Worm (Caenorhabditis elegans) whole organism, L1 larva: ENCODE data around the gene prmt-5.

Experiments used
- C16A3.4 ChIP-seq: fragments of 150-350 bp; optimal IDR thresholded peaks from 2 replicates; lab custom pipeline; 2014; ENCODE audit warnings: missing biosample characterization, missing genetic modification characterization
- F16B12.6 ChIP-seq: fragments of 150-350 bp; optimal IDR thresholded peaks from 2 replicates; lab custom pipeline; 2014; ENCODE audit warnings: missing biosample characterization, missing genetic modification characterization
- aly-2 ChIP-seq: fragments of 150-350 bp; optimal IDR thresholded peaks from 2 replicates; lab custom pipeline; 2014; ENCODE audit warnings: missing biosample characterization, missing genetic modification characterization
- ama-1 ChIP-seq: fragments of 150-350 bp; optimal IDR thresholded peaks from 2 replicates; lab custom pipeline; 2014
- ceh-8 ChIP-seq: fragments of 200-800 bp; sonication (Bioruptor generic); optimal IDR thresholded peaks from 2 replicates; lab custom pipeline; 2018; ENCODE audit warnings: mild to moderate bottlenecking, missing genetic modification characterization, moderate library complexity, missing compliant biosample characterization
- ceh-82 ChIP-seq, 3 experiments: fragments of 150-350 bp in 1 of 3; sonication (generic microtip) in 2 of 3; optimal IDR thresholded peaks; 2 replicates each; lab custom pipeline; 2014 to 2017; ENCODE audit warnings: missing biosample characterization in 3 of 3, missing genetic modification characterization in 3 of 3
- ceh-88 ChIP-seq: fragments of 200-800 bp; sonication (Bioruptor generic); IDR thresholded peaks from 2 replicates; pipeline ENCODE4 v1.3.6; 2022; ENCODE audit warnings: missing genetic modification characterization, missing compliant biosample characterization
- ceh-90 ChIP-seq: sonication (generic microtip); optimal IDR thresholded peaks from 2 replicates; lab custom pipeline; 2016; ENCODE audit warnings: missing genetic modification characterization, missing compliant biosample characterization
- efl-1 ChIP-seq, 4 experiments: fragments of 150-350 bp; optimal IDR thresholded peaks in 3 of 4; peaks in 1 of 4; 1 replicate in 1 of 4; 2 replicates in 3 of 4; lab custom pipeline; 2014; ENCODE audit warnings: missing biosample characterization in 2 of 4, missing genetic modification characterization in 2 of 4, missing genetic modification reagents in 2 of 4
- egl-13 ChIP-seq: sonication (generic microtip); optimal IDR thresholded peaks from 2 replicates; lab custom pipeline; 2016; ENCODE audit warnings: missing genotype, missing genetic modification reagents, missing genetic modification characterization, missing compliant biosample characterization
- egl-27 ChIP-seq, 2 experiments: fragments of 150-350 bp in 1 of 2; sonication (generic microtip); optimal IDR thresholded peaks; 3 replicates each; lab custom pipeline; 2017 to 2018; ENCODE audit warnings: missing biosample characterization in 2 of 2, missing genetic modification characterization in 2 of 2, missing genetic modification reagents in 2 of 2
- elt-2 ChIP-seq: sonication (generic microtip); optimal IDR thresholded peaks from 2 replicates; lab custom pipeline; 2016; ENCODE audit warnings: missing genetic modification characterization, mild to moderate bottlenecking, inconsistent platforms, missing compliant biosample characterization, missing genetic modification reagents
- elt-3 ChIP-seq, 6 experiments: fragments of 150-350 bp in 1 of 6; sonication (generic microtip); optimal IDR thresholded peaks; 2 replicates each; lab custom pipeline; 2017 to 2018; ENCODE audit warnings: missing biosample characterization in 6 of 6, missing genetic modification characterization in 6 of 6, inconsistent platforms in 1 of 6
- ets-5 ChIP-seq: fragments of 200-800 bp; sonication (Bioruptor generic); IDR thresholded peaks from 2 replicates; pipeline ENCODE4 v1.3.6; 2022; ENCODE audit warnings: missing genetic modification characterization, missing compliant biosample characterization
- fkh-4 ChIP-seq: sonication (generic microtip); optimal IDR thresholded peaks from 2 replicates; lab custom pipeline; 2016; ENCODE audit warnings: missing compliant biosample characterization, missing genetic modification characterization, borderline replicate concordance
- fos-1 ChIP-seq: fragments of 150-350 bp; optimal IDR thresholded peaks from 2 replicates; lab custom pipeline; 2014; ENCODE audit warnings: missing biosample characterization, missing genetic modification characterization
- grh-1 ChIP-seq: fragments of 200-800 bp; sonication (Bioruptor generic); IDR thresholded peaks from 2 replicates; pipeline ENCODE4 v1.3.6; 2022; ENCODE audit warnings: missing genetic modification reagents, missing genetic modification characterization, missing compliant biosample characterization
- hlh-17 ChIP-seq: fragments of 200-800 bp; sonication (Bioruptor generic); optimal IDR thresholded peaks from 2 replicates; lab custom pipeline; 2018; ENCODE audit warnings: missing genetic modification characterization, mild to moderate bottlenecking, missing compliant biosample characterization, moderate library complexity, borderline replicate concordance
- hpl-2 ChIP-seq: fragments of 150-350 bp; optimal IDR thresholded peaks from 2 replicates; lab custom pipeline; 2014; ENCODE audit warnings: missing biosample characterization, missing genetic modification reagents, missing genetic modification characterization
- irx-1 ChIP-seq: sonication (generic microtip); optimal IDR thresholded peaks from 2 replicates; lab custom pipeline; 2016; ENCODE audit warnings: missing genetic modification characterization, missing compliant biosample characterization
- isw-1 ChIP-seq: fragments of 200-800 bp; sonication (Bioruptor generic); IDR thresholded peaks from 2 replicates; pipeline ENCODE4 v1.3.6; 2022; ENCODE audit warnings: missing genetic modification characterization, missing compliant biosample characterization
- lin-13 ChIP-seq: fragments of 150-350 bp; optimal IDR thresholded peaks from 2 replicates; lab custom pipeline; 2014; ENCODE audit warnings: missing biosample characterization, missing genetic modification reagents, missing genetic modification characterization
- lin-14 ChIP-seq: fragments of 200-800 bp; sonication (Bioruptor generic); optimal IDR thresholded peaks from 2 replicates; lab custom pipeline; 2018; ENCODE audit warnings: mild to moderate bottlenecking, missing genetic modification characterization, moderate library complexity, missing compliant biosample characterization
- lin-35 ChIP-seq, 2 experiments: fragments of 150-350 bp; optimal IDR thresholded peaks; 2 replicates each; lab custom pipeline; 2014; ENCODE audit warnings: missing biosample characterization in 2 of 2, missing genetic modification characterization in 2 of 2, missing genetic modification reagents in 2 of 2
- lin-39 ChIP-seq: fragments of 150-350 bp; optimal IDR thresholded peaks from 2 replicates; lab custom pipeline; 2014; ENCODE audit warnings: missing biosample characterization, missing genetic modification reagents, missing genetic modification characterization
- mab-9 ChIP-seq: fragments of 200-800 bp; sonication (Bioruptor generic); IDR thresholded peaks from 2 replicates; pipeline ENCODE4 v1.3.6; 2022; ENCODE audit warnings: missing genetic modification reagents, missing genetic modification characterization, missing compliant biosample characterization
- mdl-1 ChIP-seq, 2 experiments: fragments of 150-350 bp; optimal IDR thresholded peaks; 2 replicates each; lab custom pipeline; 2014 to 2017; ENCODE audit warnings: missing biosample characterization in 2 of 2, missing genetic modification characterization in 2 of 2, inconsistent platforms in 1 of 2
- nhr-19 ChIP-seq: fragments of 200-800 bp; sonication (Bioruptor generic); conservative IDR thresholded peaks from 2 replicates; pipeline ENCODE4 v1.3.6; 2022; ENCODE audit warnings: missing genetic modification characterization, missing compliant biosample characterization
- nhr-20 ChIP-seq: sonication (generic microtip); optimal IDR thresholded peaks from 2 replicates; lab custom pipeline; 2016; ENCODE audit warnings: mild to moderate bottlenecking, missing genetic modification characterization, missing compliant biosample characterization
- nhr-237 ChIP-seq: fragments of 150-350 bp; optimal IDR thresholded peaks from 2 replicates; lab custom pipeline; 2014; ENCODE audit warnings: missing biosample characterization, missing genetic modification characterization
- nhr-28 ChIP-seq: fragments of 150-350 bp; optimal IDR thresholded peaks from 2 replicates; lab custom pipeline; 2014; ENCODE audit warnings: missing biosample characterization, missing genetic modification characterization
- nhr-76 ChIP-seq: sonication (generic microtip); optimal IDR thresholded peaks from 2 replicates; lab custom pipeline; 2017; ENCODE audit warnings: missing biosample characterization, missing genetic modification characterization
- nhr-77 ChIP-seq: fragments of 150-350 bp; optimal IDR thresholded peaks from 2 replicates; lab custom pipeline; 2014; ENCODE audit warnings: missing biosample characterization, missing genetic modification characterization
- nhr-85 ChIP-seq: sonication (generic microtip); peaks from one replicate; lab custom pipeline; 2016; ENCODE audit warnings: missing genetic modification characterization, inconsistent platforms, missing compliant biosample characterization
- nhr-90 ChIP-seq: sonication (generic microtip); optimal IDR thresholded peaks from 2 replicates; lab custom pipeline; 2016; ENCODE audit warnings: mild to moderate bottlenecking, missing genetic modification characterization, missing compliant biosample characterization; ENCODE audit not compliant: poor library complexity
- pqm-1 ChIP-seq: sonication (generic microtip); optimal IDR thresholded peaks from 3 replicates; lab custom pipeline; 2017; ENCODE audit warnings: missing biosample characterization, missing genetic modification characterization
- rnt-1 ChIP-seq: sonication (generic microtip); optimal IDR thresholded peaks from 2 replicates; lab custom pipeline; 2016; ENCODE audit warnings: mild to moderate bottlenecking, missing genetic modification characterization, moderate library complexity, missing compliant biosample characterization
- skn-1 ChIP-seq: fragments of 150-350 bp; optimal IDR thresholded peaks from 2 replicates; lab custom pipeline; 2014; ENCODE audit warnings: missing biosample characterization, missing genetic modification characterization
- snpc-4 ChIP-seq: fragments of 150-350 bp; optimal IDR thresholded peaks from 2 replicates; lab custom pipeline; 2014; ENCODE audit warnings: missing biosample characterization, missing genetic modification characterization
- snu-23 ChIP-seq: sonication (generic microtip); optimal IDR thresholded peaks from 2 replicates; lab custom pipeline; 2016; ENCODE audit warnings: missing genetic modification characterization, missing compliant biosample characterization
- sptf-1 ChIP-seq: fragments of 150-350 bp; optimal IDR thresholded peaks from 2 replicates; lab custom pipeline; 2014; ENCODE audit warnings: missing biosample characterization, missing genetic modification characterization
- tbx-2 ChIP-seq: sonication (generic microtip); optimal IDR thresholded peaks from 2 replicates; lab custom pipeline; 2016; ENCODE audit warnings: missing genetic modification characterization, missing compliant biosample characterization
- unc-30 ChIP-seq: sonication (generic microtip); optimal IDR thresholded peaks from 2 replicates; lab custom pipeline; 2017; ENCODE audit warnings: missing biosample characterization, missing genetic modification characterization
- unc-62 ChIP-seq: fragments of 150-350 bp; optimal IDR thresholded peaks from 2 replicates; lab custom pipeline; 2014; ENCODE audit warnings: missing biosample characterization, missing genetic modification reagents, missing genetic modification characterization
- unc-86 ChIP-seq: sonication (generic microtip); optimal IDR thresholded peaks from 2 replicates; lab custom pipeline; 2016; ENCODE audit warnings: missing genetic modification characterization, missing compliant biosample characterization
- unc-98 ChIP-seq: fragments of 200-800 bp; sonication (Bioruptor generic); IDR thresholded peaks from 2 replicates; pipeline ENCODE4 v1.3.6; 2022; ENCODE audit warnings: missing genetic modification characterization, missing compliant biosample characterization
- vab-15 ChIP-seq: sonication (generic microtip); optimal IDR thresholded peaks from 2 replicates; lab custom pipeline; 2017; ENCODE audit warnings: missing genotype, mild to moderate bottlenecking, missing genetic modification characterization, missing compliant biosample characterization
- xbp-1 ChIP-seq: sonication (generic microtip); optimal IDR thresholded peaks from 2 replicates; lab custom pipeline; 2016; ENCODE audit warnings: missing genetic modification characterization, missing compliant biosample characterization
- zag-1 ChIP-seq: fragments of 150-350 bp; optimal IDR thresholded peaks from 2 replicates; lab custom pipeline; 2014; ENCODE audit warnings: missing biosample characterization, missing genetic modification characterization
- zip-4 ChIP-seq: fragments of 200-800 bp; sonication (Bioruptor generic); optimal IDR thresholded peaks from 2 replicates; lab custom pipeline; 2018; ENCODE audit warnings: mild to moderate bottlenecking, missing genetic modification characterization, moderate library complexity, missing compliant biosample characterization
- ztf-4 ChIP-seq: fragments of 150-350 bp; optimal IDR thresholded peaks from 2 replicates; lab custom pipeline; 2014; ENCODE audit warnings: missing biosample characterization, missing genetic modification characterization

The prmt-5 gene

ce11 chrIII:5201267-5201666, 29.1 kb upstream of the prmt-5 start (continued):
- no peak for TF ChIP-seq ama-1 (lab: Kevin White, UChicago)
- TF ChIP-seq C16A3.4: peak; percentile 3
- no peak for TF ChIP-seq unc-98
- no peak for TF ChIP-seq hlh-17 (GFP tag; lab: Kevin White, UChicago)
- TF ChIP-seq lin-14 (GFP tag; lab: Kevin White, UChicago): peak; percentile 48
- no peak for TF ChIP-seq ztf-4 (tag; lab: Kevin White, UChicago)
- TF ChIP-seq nhr-85 (tag; lab: Kevin White, UChicago): peak; percentile 72
- TF ChIP-seq isw-1: no peak
- TF ChIP-seq ceh-88: no peak
- no peak for TF ChIP-seq mdl-1 (tag; optimal IDR thresholded peaks at IDR 0.05; lab: Kevin White, UChicago)
- no peak for TF ChIP-seq unc-30 (tag; lab: Kevin White, UChicago)

- TF ChIP-seq mdl-1 (tag; optimal IDR thresholded peaks at IDR 0.05; lab: Kevin White, UChicago) (peak in 1 of 2 experiments; percentile 3), aly-2 (no peak), egl-27 (tag; optimal IDR thresholded peaks at IDR 0.05; lab: Kevin White, UChicago) (no peak), zip-4 (GFP tag; lab: Kevin White, UChicago) (no peak), isw-1 (no peak), irx-1 (tag; lab: Kevin White, UChicago) (no peak), lin-13 (peak; percentile 12), skn-1 (no peak), snpc-4 (tag; lab: Kevin White, UChicago) (no peak), ceh-8 (GFP tag; lab: Kevin White, UChicago) (no peak), ceh-82 (tag; optimal IDR thresholded peaks at IDR 0.05; lab: Kevin White, UChicago) (peak in 1 of 3 experiments; percentile 20), lin-35 (GFP tag; optimal IDR thresholded peaks at IDR 0.05; lab: Kevin White, UChicago) (peak; percentile 45 to 71), fos-1 (tag; lab: Kevin White, UChicago) (peak; percentile 28), unc-98 (no peak), ceh-90 (no peak), tbx-2 (tag; lab: Kevin White, UChicago) (peak; percentile 51), snu-23 (GFP tag; lab: Kevin White, UChicago) (peak; percentile 85), efl-1 (optimal IDR thresholded peaks at IDR 0.05; lab: Kevin White, UChicago) (peak; percentile 53 to 59), efl-1 (GFP tag; optimal IDR thresholded peaks at IDR 0.05 in 1 of 2; lab: Kevin White, UChicago) (peak in 1 of 2 experiments; percentile 24), F16B12.6 (no peak), lin-39 (tag; lab: Kevin White, UChicago) (no peak), ceh-88 (no peak), elt-2 (tag; lab: Kevin White, UChicago) (peak; percentile 71), nhr-19 (GFP tag; lab: Robert Waterston, UW) (peak; percentile 60), nhr-20 (peak; percentile 87), nhr-85 (tag; lab: Kevin White, UChicago) (peak; percentile 89), nhr-237 (no peak), zag-1 (tag; lab: Kevin White, UChicago) (no peak), nhr-77 (tag; lab: Kevin White, UChicago) (peak; percentile 76), nhr-28 (tag; lab: Kevin White, UChicago) (no peak), nhr-90 (tag; lab: Kevin White, UChicago) (peak; percentile 67), ets-5 (GFP tag; lab: Robert Waterston, UW) (no peak), mab-9 (GFP tag; lab: Robert Waterston, UW) (no peak), sptf-1 (tag; lab: Kevin White, UChicago) (no peak), rnt-1 (peak; percentile 40), grh-1 (GFP tag; lab: Robert Waterston, UW) (no peak), fkh-4 (tag; lab: Kevin White, UChicago) (no peak), unc-86 (tag; lab: Kevin White, UChicago) (no peak), vab-15 (no peak), elt-3 (tag; optimal IDR thresholded peaks at IDR 0.05; lab: Kevin White, UChicago) (peak in 5 of 6 experiments; percentile 38 to 81 (median 54)), xbp-1 (tag; lab: Kevin White, UChicago) (no peak), ztf-4 (tag; lab: Kevin White, UChicago) (no peak), nhr-76 (tag; lab: Kevin White, UChicago) (no peak), pqm-1 (tag; lab: Kevin White, UChicago) (no peak), hpl-2 (no peak), egl-13 (tag; lab: Kevin White, UChicago) (no peak), unc-62 (GFP tag; lab: Kevin White, UChicago) (no peak)
Measured at ce11 chrIII:5202641-5203040, 27.7 kb upstream of the prmt-5 start.
